Worm (Caenorhabditis elegans) whole organism, L4/young adult: ENCODE results near the gene clec-136.
A peak's percentile ranks its signal among the peaks of the same experiment; 100 is the strongest.

Source experiments
- dao-5 ChIP-seq: sonication (generic microtip); optimal IDR thresholded peaks from 2 replicates; lab custom pipeline; 2016; ENCODE audit warnings: missing genotype, missing genetic modification characterization, moderate library complexity, missing compliant biosample characterization
- him-1 ChIP-seq: sonication (generic microtip); optimal IDR thresholded peaks from 2 replicates; lab custom pipeline; 2016; ENCODE audit warnings: missing genotype, missing genetic modification reagents, missing genetic modification characterization, missing compliant biosample characterization

- TF ChIP-seq him-1 (tag; lab: Kevin White, UChicago) = peak; percentile 55
- TF ChIP-seq dao-5 (tag; lab: Kevin White, UChicago) = no peak
Observed at ce11 chrII:4603035-4603434, 13.3 kb downstream of the clec-136 start, which contains the start of gene F35D11.4.
